Fruit fly (Drosophila melanogaster) whole organism, embryonic: Measurements from ENCODE around the gene Spn27A.

ENCODE experiments used
- ATbp ChIP-seq: fragments of 200-800 bp; sonication (Bioruptor generic); optimal IDR thresholded peaks from 2 replicates; lab custom pipeline; 2017; ENCODE audit warnings: missing biosample characterization, mild to moderate bottlenecking, missing genetic modification characterization, missing genetic modification reagents
- BEAF-32 ChIP-seq: fragments of 200-800 bp; sonication (Bioruptor generic); optimal IDR thresholded peaks from 3 replicates; lab custom pipeline; 2017; ENCODE audit warnings: missing biosample characterization, missing genetic modification characterization, mild to moderate bottlenecking, moderate library complexity, missing genetic modification reagents
- Bdp1 ChIP-seq: fragments of 200-800 bp; sonication (Bioruptor generic); optimal IDR thresholded peaks from 3 replicates; lab custom pipeline; 2016; ENCODE audit warnings: missing biosample characterization, missing genetic modification characterization
- Bgb ChIP-seq: fragments of 200-800 bp; sonication (Bioruptor generic); IDR thresholded peaks from 2 replicates; pipeline ENCODE4 v1.3.6; 2022; ENCODE audit warnings: missing biosample characterization, missing genetic modification characterization; ENCODE audit not compliant: partially characterized antibody
- CG10274 ChIP-seq: fragments of 200-800 bp; sonication (Bioruptor generic); optimal IDR thresholded peaks from 3 replicates; lab custom pipeline; 2017; ENCODE audit warnings: missing biosample characterization, mild to moderate bottlenecking, missing genetic modification characterization
- CG11247 ChIP-seq: fragments of 200-800 bp; sonication (Bioruptor generic); IDR thresholded peaks from 2 replicates; pipeline ENCODE4 v1.3.6; 2022; ENCODE audit warnings: missing biosample characterization, missing genetic modification characterization
- CG11695 ChIP-seq: fragments of 200-800 bp; sonication (Bioruptor generic); IDR thresholded peaks from 3 replicates; pipeline ENCODE4 v1.3.6; 2022; ENCODE audit warnings: missing biosample characterization, missing genetic modification characterization
- CG14050 ChIP-seq: fragments of 200-800 bp; sonication (Bioruptor generic); IDR thresholded peaks from 3 replicates; pipeline ENCODE4 v1.3.6; 2022; ENCODE audit warnings: missing biosample characterization, missing genetic modification characterization
- CG1529 ChIP-seq: fragments of 200-800 bp; sonication (Bioruptor generic); optimal IDR thresholded peaks from 3 replicates; lab custom pipeline; 2018; ENCODE audit warnings: missing biosample characterization, missing genetic modification characterization
- CG15601 ChIP-seq: fragments of 200-800 bp; sonication (Bioruptor generic); optimal IDR thresholded peaks from 3 replicates; lab custom pipeline; 2019; ENCODE audit warnings: missing biosample characterization, mild to moderate bottlenecking, missing genetic modification characterization, moderate library complexity
- CG15696 ChIP-seq: fragments of 200-800 bp; sonication (Bioruptor generic); optimal IDR thresholded peaks from 2 replicates; lab custom pipeline; 2019; ENCODE audit warnings: missing biosample characterization, mild to moderate bottlenecking, missing genetic modification characterization, moderate library complexity
- CG17361 ChIP-seq: fragments of 200-800 bp; sonication (Bioruptor generic); IDR thresholded peaks from 3 replicates; pipeline ENCODE4 v1.3.6; 2022; ENCODE audit warnings: missing biosample characterization, missing genetic modification characterization
- CG18262 ChIP-seq: fragments of 200-800 bp; optimal IDR thresholded peaks from 3 replicates; lab custom pipeline; 2019; ENCODE audit warnings: missing biosample characterization, mild to moderate bottlenecking, missing genetic modification characterization, moderate library complexity
- CG34224 ChIP-seq: fragments of 200-800 bp; sonication (Bioruptor generic); IDR thresholded peaks from 3 replicates; pipeline ENCODE4 v1.3.6; 2022; ENCODE audit warnings: missing biosample characterization, missing genetic modification characterization; ENCODE audit not compliant: partially characterized antibody
- CG5953 ChIP-seq: fragments of 200-800 bp; sonication (Bioruptor generic); IDR thresholded peaks from 2 replicates; pipeline ENCODE4 v1.3.6; 2022; ENCODE audit warnings: missing biosample characterization, missing genetic modification characterization
- CG6683 ChIP-seq: fragments of 200-800 bp; sonication (Bioruptor generic); optimal IDR thresholded peaks from 2 replicates; lab custom pipeline; 2017; ENCODE audit warnings: missing biosample characterization, mild to moderate bottlenecking, missing genetic modification characterization, missing genetic modification reagents
- CG8290 ChIP-seq, 3 experiments: fragments of 200-800 bp; sonication (Bioruptor generic); optimal IDR thresholded peaks; 2 replicates each; lab custom pipeline; 2016 to 2019; ENCODE audit warnings: missing biosample characterization in 3 of 3, missing genetic modification characterization in 3 of 3, mild to moderate bottlenecking in 2 of 3, moderate library complexity in 1 of 3
- CoRest ChIP-seq: fragments of 200-800 bp; sonication (Bioruptor generic); optimal IDR thresholded peaks from 3 replicates; lab custom pipeline; 2018; ENCODE audit warnings: missing biosample characterization, mild to moderate bottlenecking, missing genetic modification characterization, moderate library complexity
- Dfd ChIP-seq, 2 experiments: fragments of >200 bp; optimal IDR thresholded peaks; 2 replicates each; lab custom pipeline; 2017; ENCODE audit warnings: missing biosample characterization in 2 of 2, missing genetic modification characterization in 2 of 2
- Dp ChIP-seq: fragments of 200-800 bp; sonication (Bioruptor generic); optimal IDR thresholded peaks from 2 replicates; lab custom pipeline; 2018; ENCODE audit warnings: missing biosample characterization, mild to moderate bottlenecking, missing genetic modification characterization, moderate library complexity
- Dref ChIP-seq: fragments of 200-800 bp; sonication (Bioruptor generic); IDR thresholded peaks from 2 replicates; pipeline ENCODE4 v1.3.6; 2022; ENCODE audit warnings: missing biosample characterization, missing genetic modification characterization
- Fer1 ChIP-seq: fragments of 200-800 bp; sonication (Bioruptor generic); optimal IDR thresholded peaks from 2 replicates; lab custom pipeline; 2017; ENCODE audit warnings: missing biosample characterization, mild to moderate bottlenecking, missing genetic modification characterization
- H2.0 ChIP-seq: fragments of 200-800 bp; sonication (Bioruptor generic); IDR thresholded peaks from 2 replicates; pipeline ENCODE4 v1.3.6; 2022; ENCODE audit warnings: missing biosample characterization, missing genetic modification characterization
- Hand ChIP-seq: fragments of 200-800 bp; sonication (Bioruptor generic); optimal IDR thresholded peaks from 2 replicates; lab custom pipeline; 2017; ENCODE audit warnings: mild to moderate bottlenecking, missing biosample characterization, missing genetic modification reagents, missing genetic modification characterization
- HmgD ChIP-seq: fragments of 200-800 bp; sonication (Bioruptor generic); optimal IDR thresholded peaks from 3 replicates; lab custom pipeline; 2016; ENCODE audit warnings: missing biosample characterization, missing genetic modification characterization
- Meics ChIP-seq: fragments of 200-800 bp; sonication (Bioruptor generic); optimal IDR thresholded peaks from 2 replicates; lab custom pipeline; 2017; ENCODE audit warnings: missing biosample characterization, mild to moderate bottlenecking, missing genetic modification characterization
- NK7.1 ChIP-seq: fragments of 200-800 bp; sonication (Bioruptor generic); optimal IDR thresholded peaks from 3 replicates; lab custom pipeline; 2016; ENCODE audit warnings: missing biosample characterization, missing genetic modification characterization
- Neu2 ChIP-seq: fragments of 200-800 bp; sonication (Bioruptor generic); optimal IDR thresholded peaks from 3 replicates; lab custom pipeline; 2016; ENCODE audit warnings: missing biosample characterization, missing genetic modification characterization, borderline replicate concordance
- Nf-YA ChIP-seq: fragments of 200-800 bp; sonication (Bioruptor generic); IDR thresholded peaks from 2 replicates; pipeline ENCODE4 v1.3.6; 2022; ENCODE audit warnings: missing biosample characterization, missing genetic modification characterization
- Opbp ChIP-seq: fragments of 200-800 bp; sonication (Bioruptor generic); IDR thresholded peaks from 3 replicates; pipeline ENCODE4 v1.3.6; 2022; ENCODE audit warnings: missing biosample characterization, missing genetic modification characterization; ENCODE audit not compliant: partially characterized antibody
- Pdp1 ChIP-seq, 2 experiments: fragments of 200-800 bp; sonication (Bioruptor generic); optimal IDR thresholded peaks; 3 replicates each; lab custom pipeline; 2016; ENCODE audit warnings: missing biosample characterization in 2 of 2, missing genetic modification characterization in 2 of 2, mild to moderate bottlenecking in 1 of 2, moderate library complexity in 1 of 2
- Sox100B ChIP-seq: fragments of 200-800 bp; sonication (Bioruptor generic); optimal IDR thresholded peaks from 3 replicates; lab custom pipeline; 2018; ENCODE audit warnings: missing biosample characterization, mild to moderate bottlenecking, missing genetic modification characterization
- Taf1 ChIP-seq: fragments of 200-800 bp; sonication (Bioruptor generic); IDR thresholded peaks from 2 replicates; pipeline ENCODE4 v1.3.6; 2022; ENCODE audit warnings: missing biosample characterization, missing genetic modification characterization
- amos ChIP-seq: fragments of 200-800 bp; sonication (Bioruptor generic); IDR thresholded peaks from 2 replicates; pipeline ENCODE4 v1.3.6; 2022; ENCODE audit warnings: missing biosample characterization, missing genetic modification characterization; ENCODE audit not compliant: partially characterized antibody
- bab2 ChIP-seq: fragments of 200-800 bp; sonication (Bioruptor generic); optimal IDR thresholded peaks from 2 replicates; lab custom pipeline; 2016; ENCODE audit warnings: missing biosample characterization, missing genetic modification characterization
- da ChIP-seq: fragments of 200-800 bp; sonication (Bioruptor generic); optimal IDR thresholded peaks from 2 replicates; lab custom pipeline; 2016; ENCODE audit warnings: missing biosample characterization, missing genetic modification characterization
- dm ChIP-seq: fragments of 200-800 bp; sonication (Bioruptor generic); optimal IDR thresholded peaks from 3 replicates; lab custom pipeline; 2016; ENCODE audit warnings: missing biosample characterization, missing genetic modification characterization
- emc ChIP-seq: fragments of 200-800 bp; sonication (Bioruptor generic); optimal IDR thresholded peaks from 2 replicates; lab custom pipeline; 2016; ENCODE audit warnings: missing biosample characterization, missing genetic modification characterization
- fd3F ChIP-seq: fragments of 200-800 bp; sonication (Bioruptor generic); optimal IDR thresholded peaks from 2 replicates; lab custom pipeline; 2018; ENCODE audit warnings: missing biosample characterization, mild to moderate bottlenecking, missing genetic modification characterization, moderate library complexity
- insv ChIP-seq, 2 experiments: fragments of 200-800 bp; sonication (Bioruptor generic); optimal IDR thresholded peaks; 3 replicates each; lab custom pipeline; 2016 to 2018; ENCODE audit warnings: missing biosample characterization in 2 of 2, missing genetic modification characterization in 2 of 2
- odd ChIP-seq: fragments of 200-800 bp; sonication (Bioruptor generic); optimal IDR thresholded peaks from 2 replicates; lab custom pipeline; 2017; ENCODE audit warnings: missing biosample characterization, mild to moderate bottlenecking, missing genetic modification characterization
- schlank ChIP-seq: fragments of 200-800 bp; sonication (Bioruptor generic); optimal IDR thresholded peaks from 2 replicates; lab custom pipeline; 2018; ENCODE audit warnings: missing biosample characterization, mild to moderate bottlenecking, missing genetic modification characterization
- scrt ChIP-seq: fragments of 200-800 bp; sonication (Bioruptor generic); optimal IDR thresholded peaks from 2 replicates; lab custom pipeline; 2018; ENCODE audit warnings: missing biosample characterization, mild to moderate bottlenecking, missing genetic modification characterization, moderate library complexity
- sens ChIP-seq: fragments of 200-800 bp; sonication (Bioruptor generic); peaks from one replicate; lab custom pipeline; 2016; ENCODE audit warnings: missing biosample characterization, missing genetic modification characterization
- stwl ChIP-seq: fragments of 200-800 bp; sonication (Bioruptor generic); optimal IDR thresholded peaks from 3 replicates; lab custom pipeline; 2018; ENCODE audit warnings: missing biosample characterization, mild to moderate bottlenecking, missing genetic modification characterization, moderate library complexity
- tgo ChIP-seq: fragments of 200-800 bp; sonication (Bioruptor generic); IDR thresholded peaks from 3 replicates; pipeline ENCODE4 v1.3.6; 2022; ENCODE audit warnings: missing biosample characterization, missing genetic modification characterization
- toy ChIP-seq: fragments of 200-800 bp; sonication (Bioruptor generic); IDR thresholded peaks from 2 replicates; pipeline ENCODE4 v1.3.6; 2022; ENCODE audit warnings: missing biosample characterization, missing genetic modification characterization
- unpg ChIP-seq: fragments of 200-800 bp; sonication (Bioruptor generic); optimal IDR thresholded peaks from 3 replicates; lab custom pipeline; 2018; ENCODE audit warnings: missing biosample characterization, mild to moderate bottlenecking, missing genetic modification characterization, moderate library complexity
- usp ChIP-seq: fragments of >200 bp; optimal IDR thresholded peaks from 2 replicates; lab custom pipeline; 2017; ENCODE audit warnings: missing biosample characterization, missing genetic modification characterization

The Spn27A gene

DNA sequence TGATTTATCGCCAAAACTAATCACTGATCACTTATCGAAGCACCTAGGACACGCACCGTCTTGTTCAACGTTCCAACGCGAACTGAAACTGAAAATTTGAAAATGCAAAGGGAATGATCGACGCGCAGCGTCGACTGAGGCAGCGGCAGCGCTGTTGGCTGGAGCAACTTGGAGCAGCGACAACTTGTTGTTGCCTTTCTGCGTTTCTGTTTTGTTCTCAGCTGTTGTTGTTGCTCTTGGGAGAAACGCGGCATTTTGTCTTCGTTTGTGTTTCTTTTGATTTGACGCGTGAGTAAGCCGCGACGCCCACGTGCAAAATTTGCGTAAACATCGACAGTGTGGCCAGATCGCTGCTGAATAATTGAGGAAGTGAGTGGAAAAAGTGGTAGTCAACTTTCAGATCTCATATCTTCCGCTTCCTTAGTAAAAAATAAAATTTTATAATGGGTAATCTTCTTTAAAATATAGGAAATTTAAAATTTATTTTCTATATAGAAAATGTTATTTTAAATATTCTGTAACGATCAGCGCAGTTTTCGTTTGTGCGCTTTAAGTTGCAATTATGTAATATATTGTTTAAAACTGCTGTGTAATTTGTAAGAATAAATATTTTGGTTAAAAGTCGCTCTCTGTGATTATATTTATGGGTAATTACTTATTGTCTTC, 36.0 kb upstream of the Spn27A start, which contains the start of gene Tsp (continued):
- TF ChIP-seq amos (GFP tag; lab: Robert Waterston, UW): no peak; the same call in 1 of the 2 replicates
- TF ChIP-seq unpg (GFP tag; lab: Kevin White, UChicago): peak; percentile 0
- no peak for TF ChIP-seq Taf1 (GFP tag; lab: Robert Waterston, UW)
- no peak for TF ChIP-seq Bdp1 (GFP tag; lab: Kevin White, UChicago)
- TF ChIP-seq usp (GFP tag; lab: Kevin White, UChicago): no peak
- no peak for TF ChIP-seq Nf-YA (GFP tag; lab: Robert Waterston, UW)
- no peak for TF ChIP-seq CG10274 (GFP tag; lab: Kevin White, UChicago)
- no peak for TF ChIP-seq tgo
- TF ChIP-seq BEAF-32 (GFP tag; lab: Kevin White, UChicago): no peak
- no peak for TF ChIP-seq emc (GFP tag; lab: Kevin White, UChicago)
- TF ChIP-seq CG6683 (GFP tag; lab: Kevin White, UChicago): no peak
- peak; percentile 5 for TF ChIP-seq CG8290 (GFP tag; optimal IDR thresholded peaks at IDR 0.05; lab: Kevin White, UChicago)
- TF ChIP-seq CG8290 (tag; optimal IDR thresholded peaks at IDR 0.05; lab: Kevin White, UChicago): no peak
- TF ChIP-seq stwl: peak; percentile 77
- TF ChIP-seq fd3F (GFP tag; lab: Kevin White, UChicago): no peak
- TF ChIP-seq HmgD (GFP tag; lab: Kevin White, UChicago): no peak
- no peak for TF ChIP-seq scrt (GFP tag; lab: Kevin White, UChicago)
- peak in 1 of 2 experiments; percentile 54 for TF ChIP-seq Pdp1 (GFP tag; optimal IDR thresholded peaks at IDR 0.05; lab: Kevin White, UChicago)
- TF ChIP-seq CG5953 (GFP tag; lab: Robert Waterston, UW): no peak
- TF ChIP-seq toy (GFP tag; lab: Robert Waterston, UW): no peak
- TF ChIP-seq Meics (GFP tag; lab: Kevin White, UChicago): peak; percentile 17
- TF ChIP-seq Hand: no peak
- TF ChIP-seq Fer1: no peak
- no peak for TF ChIP-seq Dref
- no peak for TF ChIP-seq CG11695 (GFP tag; lab: Robert Waterston, UW)
- TF ChIP-seq NK7.1 (GFP tag; lab: Kevin White, UChicago): no peak
- 0 out of 3 replicates have a peak, but pooled peaks have one; percentile 27 for TF ChIP-seq Opbp (GFP tag; lab: Robert Waterston, UW)
- TF ChIP-seq sens: peak; percentile 67
- peak; percentile 3 for TF ChIP-seq CG18262
- no peak for TF ChIP-seq CoRest
- TF ChIP-seq H2.0 (GFP tag; lab: Robert Waterston, UW): no peak
- peak; percentile 44 for TF ChIP-seq Neu2 (GFP tag; lab: Kevin White, UChicago)
- no peak for TF ChIP-seq bab2
- no peak for TF ChIP-seq schlank (tag; lab: Kevin White, UChicago)
- peak; percentile 5 for TF ChIP-seq Sox100B (GFP tag; lab: Kevin White, UChicago)
- TF ChIP-seq CG14050 (GFP tag; lab: Robert Waterston, UW): no peak
- no peak for TF ChIP-seq CG1529 (GFP tag; lab: Kevin White, UChicago)
- no peak for TF ChIP-seq ATbp
- no peak for TF ChIP-seq CG17361 (GFP tag; lab: Robert Waterston, UW)
- TF ChIP-seq Dfd (GFP tag; optimal IDR thresholded peaks at IDR 0.05; lab: Kevin White, UChicago): no peak
- 0 out of 2 replicates have a peak, but pooled peaks have one; percentile 18 for TF ChIP-seq Bgb
- no peak for TF ChIP-seq CG15696 (tag; lab: Kevin White, UChicago)
- TF ChIP-seq da (GFP tag; lab: Kevin White, UChicago): no peak
- no peak for TF ChIP-seq odd (GFP tag; lab: Kevin White, UChicago)
- TF ChIP-seq CG15601 (tag; lab: Kevin White, UChicago): no peak
- TF ChIP-seq CG11247 (GFP tag; lab: Robert Waterston, UW): no peak
- TF ChIP-seq CG34224: no peak
- no peak for TF ChIP-seq Dp
- no peak for TF ChIP-seq insv (GFP tag; optimal IDR thresholded peaks at IDR 0.05; lab: Kevin White, UChicago)
- TF ChIP-seq dm: peak; percentile 68
